Worm (Caenorhabditis elegans) whole organism, young adult: ENCODE measurements around the gene T15H9.4.

ENCODE experiments used
- ama-1 ChIP-seq, 3 experiments: fragments of 150-350 bp in 1 of 3; sonication (generic microtip) in 2 of 3; optimal IDR thresholded peaks; 2 replicates each; lab custom pipeline; 2014 to 2018; ENCODE audit warnings: missing biosample characterization in 2 of 3, missing genetic modification characterization in 2 of 3, missing genetic modification reagents in 2 of 3
- ceh-91 ChIP-seq: fragments of 200-800 bp; sonication (Bioruptor generic); IDR thresholded peaks from 2 replicates; pipeline ENCODE4 v1.3.6; 2022; ENCODE audit warnings: missing genetic modification reagents, missing genetic modification characterization, missing compliant biosample characterization
- efl-1 ChIP-seq: fragments of 150-350 bp; optimal IDR thresholded peaks from 2 replicates; lab custom pipeline; 2014; ENCODE audit warnings: missing biosample characterization, missing genetic modification reagents, missing genetic modification characterization
- egrh-3 ChIP-seq: fragments of 200-800 bp; sonication (Bioruptor generic); IDR thresholded peaks from 2 replicates; pipeline ENCODE4 v1.3.6; 2022; ENCODE audit warnings: missing genetic modification reagents, missing genetic modification characterization, missing compliant biosample characterization
- let-526 ChIP-seq: fragments of 200-800 bp; sonication (Bioruptor generic); IDR thresholded peaks from 2 replicates; pipeline ENCODE4 v1.3.6; 2022; ENCODE audit warnings: missing genetic modification reagents, missing genetic modification characterization, missing compliant biosample characterization
- lin-54 ChIP-seq: fragments of 200-800 bp; sonication (Bioruptor generic); optimal IDR thresholded peaks from 2 replicates; lab custom pipeline; 2018; ENCODE audit warnings: mild to moderate bottlenecking, missing genetic modification characterization, missing compliant biosample characterization
- lsy-27 ChIP-seq: sonication (generic microtip); optimal IDR thresholded peaks from 2 replicates; lab custom pipeline; 2017; ENCODE audit warnings: missing genetic modification characterization, mild to moderate bottlenecking, missing compliant biosample characterization, antibody characterized with exemption, missing genotype, borderline replicate concordance; ENCODE audit not compliant: insufficient read depth
- madf-3 ChIP-seq: fragments of 200-800 bp; sonication (Bioruptor generic); IDR thresholded peaks from 2 replicates; pipeline ENCODE4 v1.3.6; 2022; ENCODE audit warnings: missing genetic modification reagents, missing genetic modification characterization, missing compliant biosample characterization
- madf-6 ChIP-seq: fragments of 200-800 bp; sonication (Bioruptor generic); IDR thresholded peaks from 2 replicates; pipeline ENCODE4 v1.3.6; 2022; ENCODE audit warnings: missing genetic modification reagents, missing genetic modification characterization, missing compliant biosample characterization
- rec-8 ChIP-seq, 2 experiments: sonication (generic microtip); optimal IDR thresholded peaks; 2 replicates each; lab custom pipeline; 2016; ENCODE audit warnings: mild to moderate bottlenecking in 2 of 2, missing genetic modification characterization in 2 of 2, missing genetic modification reagents in 2 of 2, missing genotype in 2 of 2, missing biosample characterization in 1 of 2, missing compliant biosample characterization in 1 of 2, moderate library complexity in 1 of 2
- ztf-28 ChIP-seq: fragments of 200-800 bp; sonication (Bioruptor generic); IDR thresholded peaks from 2 replicates; pipeline ENCODE4 v1.3.6; 2022; ENCODE audit warnings: missing genetic modification reagents, missing genetic modification characterization, missing compliant biosample characterization
- ztf-6 ChIP-seq: fragments of 200-800 bp; sonication (Bioruptor generic); IDR thresholded peaks from 2 replicates; pipeline ENCODE4 v1.3.6; 2022; ENCODE audit warnings: missing genetic modification reagents, missing genetic modification characterization, missing compliant biosample characterization

DNA sequence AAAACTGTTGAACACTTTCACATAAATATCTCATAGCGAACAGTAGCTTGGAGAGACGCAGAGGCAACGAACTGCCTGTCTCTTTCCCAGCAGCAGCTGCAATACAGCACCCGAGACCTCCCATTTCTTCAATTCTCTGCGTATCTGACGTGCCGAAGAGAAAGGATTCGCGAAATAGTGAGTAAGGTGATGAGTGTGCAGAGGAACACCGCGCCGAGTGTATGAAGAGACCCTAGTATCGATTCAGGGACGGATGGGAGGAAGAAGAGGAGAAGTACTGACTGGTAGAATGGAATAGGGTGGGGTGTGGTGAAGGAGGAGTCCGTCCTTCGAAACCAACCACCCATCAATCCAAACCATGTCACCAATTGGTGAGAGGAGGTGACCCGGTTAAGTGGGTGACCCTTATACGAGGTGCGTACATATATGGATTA is 34.5 kb downstream of the T15H9.4 start:
- TF ChIP-seq efl-1 (GFP tag; lab: Kevin White, UChicago) (no peak), lsy-27 (tag; lab: Kevin White, UChicago) (no peak), ztf-28 (GFP tag; lab: Robert Waterston, UW) (no peak), lin-54 (GFP tag; lab: Kevin White, UChicago) (peak; percentile 37), madf-3 (GFP tag; lab: Robert Waterston, UW) (no peak), ztf-6 (no peak), ceh-91 (GFP tag; lab: Robert Waterston, UW) (no peak), egrh-3 (GFP tag; lab: Robert Waterston, UW) (peak; percentile 46; the same call in 1 of the 2 replicates), let-526 (no peak), ama-1 (optimal IDR thresholded peaks at IDR 0.05; lab: Kevin White, UChicago) (no peak), ama-1 (GFP tag; optimal IDR thresholded peaks at IDR 0.05; lab: Kevin White, UChicago) (no peak), madf-6 (GFP tag; lab: Robert Waterston, UW) (no peak), rec-8 (tag; optimal IDR thresholded peaks at IDR 0.05; lab: Kevin White, UChicago) (no peak)
